Worm (Caenorhabditis elegans): ENCODE measurements around the gene C38C6.3.

Gene C38C6.3

ce11 chrII:14599933-14600630 lies 32.8 kb upstream of the C38C6.3 start:
- TF ChIP-seq klf-2 (GFP tag; conservative IDR thresholded peaks at IDR 0.05) (no peak), tab-1 (GFP tag; IDR thresholded peaks at IDR 0.05) (no peak), ztf-29 (GFP tag; IDR thresholded peaks at IDR 0.05) (no peak), flt-1 (GFP tag; IDR thresholded peaks at IDR 0.05) (no peak), T22C8.4 (GFP tag; IDR thresholded peaks at IDR 0.05) (no peak), cog-1 (tag; optimal IDR thresholded peaks at IDR 0.05) (no peak), ztf-23 (GFP tag; IDR thresholded peaks at IDR 0.05) (no peak), ref-1 (GFP tag; conservative IDR thresholded peaks at IDR 0.05) (no peak), med-1 (GFP tag; optimal IDR thresholded peaks at IDR 0.05; ENCODE audit: insufficient read depth) (no peak)

- TF ChIP-seq klf-2 (GFP tag; conservative IDR thresholded peaks at IDR 0.05): no peak
- no peak for TF ChIP-seq cog-1 (tag; optimal IDR thresholded peaks at IDR 0.05)
- TF ChIP-seq flt-1 (GFP tag; IDR thresholded peaks at IDR 0.05): no peak
- TF ChIP-seq ztf-29 (GFP tag; IDR thresholded peaks at IDR 0.05): no peak
- no peak for TF ChIP-seq ref-1 (GFP tag; conservative IDR thresholded peaks at IDR 0.05)
- no peak for TF ChIP-seq T22C8.4 (GFP tag; IDR thresholded peaks at IDR 0.05)
- no peak for TF ChIP-seq ztf-23 (GFP tag; IDR thresholded peaks at IDR 0.05)
- TF ChIP-seq tab-1 (GFP tag; IDR thresholded peaks at IDR 0.05): no peak
- TF ChIP-seq med-1 (GFP tag; optimal IDR thresholded peaks at IDR 0.05; ENCODE audit: insufficient read depth): no peak
These were observed 32.0 kb upstream of the C38C6.3 start, which contains the start of gene tps-2 for ce11 chrII:14600852-14601313. Gene tps-2 (plus strand): TSS chrII:14600902.

- TF ChIP-seq cog-1 (tag; optimal IDR thresholded peaks at IDR 0.05) (no peak), med-1 (GFP tag; optimal IDR thresholded peaks at IDR 0.05; ENCODE audit: insufficient read depth) (no peak)
These were observed 30.2 kb upstream of the C38C6.3 start for ce11 chrII:14602735-14603134.

ce11 chrII:14604261-14604660 lies 28.7 kb upstream of the C38C6.3 start:
- TF ChIP-seq flt-1 (GFP tag; IDR thresholded peaks at IDR 0.05): no peak
- no peak for TF ChIP-seq ztf-23 (GFP tag; IDR thresholded peaks at IDR 0.05)
- TF ChIP-seq med-1 (GFP tag; optimal IDR thresholded peaks at IDR 0.05; ENCODE audit: insufficient read depth): no peak
- no peak for TF ChIP-seq klf-2 (GFP tag; conservative IDR thresholded peaks at IDR 0.05)
- TF ChIP-seq T22C8.4 (GFP tag; IDR thresholded peaks at IDR 0.05): no peak
- TF ChIP-seq ref-1 (GFP tag; conservative IDR thresholded peaks at IDR 0.05): no peak
- no peak for TF ChIP-seq cog-1 (tag; optimal IDR thresholded peaks at IDR 0.05)
- TF ChIP-seq ztf-29 (GFP tag; IDR thresholded peaks at IDR 0.05): no peak
- no peak for TF ChIP-seq tab-1 (GFP tag; IDR thresholded peaks at IDR 0.05)

- TF ChIP-seq T22C8.4 (GFP tag; IDR thresholded peaks at IDR 0.05) (no peak), tab-1 (GFP tag; IDR thresholded peaks at IDR 0.05) (no peak), klf-2 (GFP tag; conservative IDR thresholded peaks at IDR 0.05) (no peak)
These were observed 27.9 kb upstream of the C38C6.3 start for ce11 chrII:14605026-14605425.

- TF ChIP-seq med-1 (GFP tag; optimal IDR thresholded peaks at IDR 0.05; ENCODE audit: insufficient read depth): no peak
- TF ChIP-seq ztf-23 (GFP tag; IDR thresholded peaks at IDR 0.05): no peak
- TF ChIP-seq klf-2 (GFP tag; conservative IDR thresholded peaks at IDR 0.05): no peak
- no peak for TF ChIP-seq T22C8.4 (GFP tag; IDR thresholded peaks at IDR 0.05)
- TF ChIP-seq ztf-29 (GFP tag; IDR thresholded peaks at IDR 0.05): no peak
- TF ChIP-seq ref-1 (GFP tag; conservative IDR thresholded peaks at IDR 0.05): no peak
- TF ChIP-seq flt-1 (GFP tag; IDR thresholded peaks at IDR 0.05): no peak
- no peak for TF ChIP-seq tab-1 (GFP tag; IDR thresholded peaks at IDR 0.05)
- TF ChIP-seq cog-1 (tag; optimal IDR thresholded peaks at IDR 0.05): no peak
These were observed 27.4 kb upstream of the C38C6.3 start, which contains the start of gene F19H8.2 for ce11 chrII:14605479-14605878. Gene F19H8.2 (minus strand): TSS chrII:14605869.

- TF ChIP-seq ztf-29 (GFP tag; IDR thresholded peaks at IDR 0.05): no peak
- no peak for TF ChIP-seq flt-1 (GFP tag; IDR thresholded peaks at IDR 0.05)
- TF ChIP-seq ztf-23 (GFP tag; IDR thresholded peaks at IDR 0.05): no peak
- no peak for TF ChIP-seq ref-1 (GFP tag; conservative IDR thresholded peaks at IDR 0.05)
- TF ChIP-seq med-1 (GFP tag; optimal IDR thresholded peaks at IDR 0.05; ENCODE audit: insufficient read depth): no peak
- TF ChIP-seq cog-1 (tag; optimal IDR thresholded peaks at IDR 0.05): no peak
- TF ChIP-seq tab-1 (GFP tag; IDR thresholded peaks at IDR 0.05): no peak
- no peak for TF ChIP-seq klf-2 (GFP tag; conservative IDR thresholded peaks at IDR 0.05)
- TF ChIP-seq T22C8.4 (GFP tag; IDR thresholded peaks at IDR 0.05): no peak
These were observed 26.8 kb upstream of the C38C6.3 start, which contains the start of gene arl-3 for ce11 chrII:14606172-14606571. Gene arl-3 (plus strand): TSS chrII:14606472.

ce11 chrII:14608508-14608907 lies 24.4 kb upstream of the C38C6.3 start:
- TF ChIP-seq tab-1 (GFP tag; IDR thresholded peaks at IDR 0.05) (no peak), klf-2 (GFP tag; conservative IDR thresholded peaks at IDR 0.05) (no peak), T22C8.4 (GFP tag; IDR thresholded peaks at IDR 0.05) (no peak), med-1 (GFP tag; optimal IDR thresholded peaks at IDR 0.05; ENCODE audit: insufficient read depth) (no peak), cog-1 (tag; optimal IDR thresholded peaks at IDR 0.05) (no peak), ref-1 (GFP tag; conservative IDR thresholded peaks at IDR 0.05) (no peak), flt-1 (GFP tag; IDR thresholded peaks at IDR 0.05) (no peak), ztf-29 (GFP tag; IDR thresholded peaks at IDR 0.05) (no peak), ztf-23 (GFP tag; IDR thresholded peaks at IDR 0.05) (no peak)

ce11 chrII:14609297-14609937 lies 23.5 kb upstream of the C38C6.3 start:
- TF ChIP-seq T22C8.4 (GFP tag; IDR thresholded peaks at IDR 0.05) (no peak), cog-1 (tag; optimal IDR thresholded peaks at IDR 0.05) (no peak), ztf-29 (GFP tag; IDR thresholded peaks at IDR 0.05) (no peak), ztf-23 (GFP tag; IDR thresholded peaks at IDR 0.05) (no peak), flt-1 (GFP tag; IDR thresholded peaks at IDR 0.05) (no peak), klf-2 (GFP tag; conservative IDR thresholded peaks at IDR 0.05) (no peak), tab-1 (GFP tag; IDR thresholded peaks at IDR 0.05) (no peak), med-1 (GFP tag; optimal IDR thresholded peaks at IDR 0.05; ENCODE audit: insufficient read depth) (no peak), ref-1 (GFP tag; conservative IDR thresholded peaks at IDR 0.05) (no peak)

Data from whole organism, midembryonic.